Fruit fly (Drosophila melanogaster) whole organism, prepupa: Measurements from ENCODE around the gene CG12560.
"Not testable (repeated sequence)": the region's sequence is repeated elsewhere in the genome, so short reads cannot be mapped to it uniquely, and the experiment has no call there.

ENCODE experiments used
- Blimp-1 ChIP-seq: fragments of 200-800 bp; sonication (Bioruptor generic); optimal IDR thresholded peaks from 3 replicates; lab custom pipeline; 2017; ENCODE audit warnings: missing biosample characterization, missing genetic modification characterization, mild to moderate bottlenecking, moderate library complexity, missing genetic modification reagents
- CG10669 ChIP-seq: fragments of 200-800 bp; sonication (Bioruptor generic); optimal IDR thresholded peaks from 3 replicates; lab custom pipeline; 2018; ENCODE audit warnings: missing biosample characterization, mild to moderate bottlenecking, missing genetic modification characterization, moderate library complexity
- CG11762 ChIP-seq: fragments of 200-800 bp; sonication (Bioruptor generic); optimal IDR thresholded peaks from 3 replicates; lab custom pipeline; 2016; ENCODE audit warnings: missing biosample characterization, missing genetic modification characterization; ENCODE audit not compliant: insufficient read depth
- CG11902 ChIP-seq: fragments of 200-800 bp; sonication (Bioruptor generic); optimal IDR thresholded peaks from 3 replicates; lab custom pipeline; 2016; ENCODE audit warnings: missing biosample characterization, missing genetic modification characterization
- CG15336 ChIP-seq: fragments of 200-800 bp; sonication (Bioruptor generic); IDR thresholded peaks from 2 replicates; pipeline ENCODE4 v1.3.6; 2022; ENCODE audit warnings: missing biosample characterization, missing genetic modification characterization
- CG1621 ChIP-seq: fragments of 200-800 bp; sonication (Bioruptor generic); optimal IDR thresholded peaks from 3 replicates; lab custom pipeline; 2018; ENCODE audit warnings: missing biosample characterization, mild to moderate bottlenecking, missing genetic modification characterization
- CG3032 ChIP-seq: fragments of 200-800 bp; optimal IDR thresholded peaks from 2 replicates; lab custom pipeline; 2019; ENCODE audit warnings: missing biosample characterization, mild to moderate bottlenecking, missing genetic modification characterization, moderate library complexity
- CG34406 ChIP-seq: fragments of 200-800 bp; sonication (Bioruptor generic); optimal IDR thresholded peaks from 3 replicates; lab custom pipeline; 2016; ENCODE audit warnings: missing biosample characterization, missing genetic modification characterization
- CG4318 ChIP-seq: fragments of 200-800 bp; sonication (Bioruptor generic); optimal IDR thresholded peaks from 3 replicates; lab custom pipeline; 2017; ENCODE audit warnings: missing biosample characterization, mild to moderate bottlenecking, missing genetic modification characterization
- CG6163 ChIP-seq: fragments of 200-800 bp; sonication (Bioruptor generic); IDR thresholded peaks from 3 replicates; pipeline ENCODE4 v1.3.6; 2022; ENCODE audit warnings: missing biosample characterization, missing genetic modification characterization
- CG6276 ChIP-seq: fragments of 200-800 bp; sonication (Bioruptor generic); optimal IDR thresholded peaks from 2 replicates; lab custom pipeline; 2017; ENCODE audit warnings: missing biosample characterization, mild to moderate bottlenecking, missing genetic modification characterization
- CG6792 ChIP-seq: fragments of 200-800 bp; sonication (Bioruptor generic); optimal IDR thresholded peaks from 3 replicates; lab custom pipeline; 2016; ENCODE audit warnings: missing biosample characterization, missing genetic modification characterization
- CG8632 ChIP-seq: fragments of 200-800 bp; sonication (Bioruptor generic); optimal IDR thresholded peaks from 3 replicates; lab custom pipeline; 2016; ENCODE audit warnings: missing biosample characterization, missing genetic modification characterization
- CG9139 ChIP-seq: fragments of 200-800 bp; sonication (Bioruptor generic); optimal IDR thresholded peaks from 3 replicates; lab custom pipeline; 2017; ENCODE audit warnings: missing biosample characterization, mild to moderate bottlenecking, missing genetic modification characterization
- Eip78C ChIP-seq: fragments of 200-800 bp; sonication (Bioruptor generic); peaks from one replicate; lab custom pipeline; 2016; ENCODE audit warnings: missing biosample characterization, missing genetic modification characterization
- Gug ChIP-seq: fragments of 200-800 bp; sonication (Bioruptor generic); IDR thresholded peaks from 2 replicates; pipeline ENCODE4 v1.3.6; 2022; ENCODE audit warnings: missing biosample characterization, missing genetic modification characterization
- Hr38 ChIP-seq: sonication (Bioruptor generic); optimal IDR thresholded peaks from 2 replicates; lab custom pipeline; 2016; ENCODE audit warnings: missing biosample characterization, missing genetic modification characterization
- Hr39 ChIP-seq: fragments of 200-800 bp; sonication (Bioruptor generic); optimal IDR thresholded peaks from 2 replicates; lab custom pipeline; 2016; ENCODE audit warnings: missing biosample characterization, missing genetic modification characterization
- Met ChIP-seq: fragments of 200-800 bp; sonication (Bioruptor generic); optimal IDR thresholded peaks from 3 replicates; lab custom pipeline; 2016; ENCODE audit warnings: missing biosample characterization, missing genetic modification characterization
- OdsH ChIP-seq: fragments of 200-800 bp; sonication (Bioruptor generic); optimal IDR thresholded peaks from 3 replicates; lab custom pipeline; 2016; ENCODE audit warnings: missing biosample characterization, missing genetic modification characterization
- Sox14 ChIP-seq: fragments of 200-800 bp; sonication (Bioruptor generic); optimal IDR thresholded peaks from 3 replicates; lab custom pipeline; 2016; ENCODE audit warnings: missing biosample characterization, missing genetic modification characterization
- Sox15 ChIP-seq: fragments of 200-800 bp; sonication (Bioruptor generic); optimal IDR thresholded peaks from 3 replicates; lab custom pipeline; 2016; ENCODE audit warnings: missing biosample characterization, missing genetic modification characterization
- dac ChIP-seq: fragments of 200-800 bp; sonication (Bioruptor generic); optimal IDR thresholded peaks from 2 replicates; lab custom pipeline; 2017; ENCODE audit warnings: missing biosample characterization, mild to moderate bottlenecking, missing genetic modification characterization
- dsx ChIP-seq: fragments of 200-800 bp; optimal IDR thresholded peaks from 3 replicates; lab custom pipeline; 2019; ENCODE audit warnings: missing biosample characterization, mild to moderate bottlenecking, missing genetic modification characterization, moderate library complexity; ENCODE audit not compliant: poor library complexity, severe bottlenecking
- eg ChIP-seq: fragments of 200-800 bp; sonication (Bioruptor generic); IDR thresholded peaks from 3 replicates; pipeline ENCODE4 v1.3.6; 2022; ENCODE audit warnings: missing biosample characterization, missing genetic modification characterization
- fd59A ChIP-seq: fragments of 200-800 bp; sonication (Bioruptor generic); optimal IDR thresholded peaks from 2 replicates; lab custom pipeline; 2017; ENCODE audit warnings: missing biosample characterization, mild to moderate bottlenecking, missing genetic modification characterization, missing genetic modification reagents
- fd85E ChIP-seq: fragments of 200-800 bp; sonication (Bioruptor generic); optimal IDR thresholded peaks from 3 replicates; lab custom pipeline; 2016; ENCODE audit warnings: missing biosample characterization, missing genetic modification characterization
- fkh ChIP-seq: fragments of 200-800 bp; sonication (Bioruptor generic); optimal IDR thresholded peaks from 3 replicates; lab custom pipeline; 2017; ENCODE audit warnings: missing biosample characterization, mild to moderate bottlenecking, missing genetic modification characterization, moderate library complexity
- net ChIP-seq: fragments of 200-800 bp; sonication (Bioruptor generic); optimal IDR thresholded peaks from 3 replicates; lab custom pipeline; 2016; ENCODE audit warnings: missing biosample characterization, missing genetic modification characterization
- pdm3 ChIP-seq: fragments of 200-800 bp; sonication (Bioruptor generic); optimal IDR thresholded peaks from 3 replicates; lab custom pipeline; 2016; ENCODE audit warnings: missing biosample characterization, missing genetic modification characterization
- salr ChIP-seq, 2 experiments: fragments of 200-800 bp; sonication (Bioruptor generic); optimal IDR thresholded peaks; 3 replicates each; lab custom pipeline; 2016 to 2018; ENCODE audit warnings: missing biosample characterization in 2 of 2, missing genetic modification characterization in 2 of 2, mild to moderate bottlenecking in 1 of 2
- spab ChIP-seq: fragments of 200-800 bp; sonication (Bioruptor generic); optimal IDR thresholded peaks from 2 replicates; lab custom pipeline; 2017; ENCODE audit warnings: missing biosample characterization, mild to moderate bottlenecking, missing genetic modification characterization, missing genetic modification reagents
- ss ChIP-seq, 2 experiments: fragments of 200-800 bp; sonication (Bioruptor generic); optimal IDR thresholded peaks; 2 replicates in 1 of 2; 3 replicates in 1 of 2; lab custom pipeline; 2017 to 2018; ENCODE audit warnings: mild to moderate bottlenecking in 2 of 2, missing biosample characterization in 2 of 2, missing genetic modification characterization in 2 of 2, moderate library complexity in 1 of 2
- svp ChIP-seq: fragments of 200-800 bp; sonication (Bioruptor generic); peaks from one replicate; lab custom pipeline; 2016; ENCODE audit warnings: missing biosample characterization, missing genetic modification characterization
- topi ChIP-seq: fragments of 200-800 bp; sonication (Bioruptor generic); optimal IDR thresholded peaks from 3 replicates; lab custom pipeline; 2016; ENCODE audit warnings: missing biosample characterization, missing genetic modification characterization

Gene CG12560

dm6 chr2L:7984059-7984800, 25.0 kb downstream of the CG12560 start, which contains the start of gene Snoo (continued):
- TF ChIP-seq Eip78C (GFP tag; lab: Kevin White, UChicago): peak; percentile 75
- peak; percentile 39; the same call in 1 of the 2 replicates for TF ChIP-seq CG15336 (GFP tag; lab: Robert Waterston, UW)
- TF ChIP-seq Hr39 (GFP tag; lab: Kevin White, UChicago): no peak
- no peak for TF ChIP-seq Gug (GFP tag; lab: Robert Waterston, UW)
- TF ChIP-seq CG11762: no peak
- TF ChIP-seq CG9139: no peak
- no peak for TF ChIP-seq CG10669 (GFP tag; lab: Kevin White, UChicago)
- no peak for TF ChIP-seq OdsH (GFP tag; lab: Kevin White, UChicago)
- no peak for TF ChIP-seq fd59A (GFP tag; lab: Kevin White, UChicago)
- TF ChIP-seq net (GFP tag; lab: Kevin White, UChicago): peak; percentile 33
- no peak for TF ChIP-seq CG6276 (GFP tag; lab: Kevin White, UChicago)
- TF ChIP-seq fd85E: no peak
- no peak for TF ChIP-seq CG11902 (GFP tag; lab: Kevin White, UChicago)
- no peak for TF ChIP-seq CG8632
- TF ChIP-seq eg (GFP tag; lab: Robert Waterston, UW): peak; percentile 50; the same call in 2 of the 3 replicates
- TF ChIP-seq Hr38 (GFP tag; lab: Kevin White, UChicago): no peak
- no peak for TF ChIP-seq Sox15 (GFP tag; lab: Kevin White, UChicago)
- TF ChIP-seq CG6163 (GFP tag; lab: Robert Waterston, UW): no peak
- TF ChIP-seq dsx (GFP tag; lab: Kevin White, UChicago): peak; percentile 46
- no peak for TF ChIP-seq Blimp-1 (GFP tag; lab: Kevin White, UChicago)
- no peak for TF ChIP-seq spab (GFP tag; lab: Kevin White, UChicago)
- TF ChIP-seq CG3032 (tag; lab: Kevin White, UChicago): no peak

dm6 chr2L:7983646-7984045, 25.6 kb downstream of the CG12560 start, which contains the start of gene CG7231:
Gene CG7231, plus strand, starts transcription at chr2L:7983946.
- TF ChIP-seq CG1621 (tag; lab: Kevin White, UChicago); ss (GFP tag; optimal IDR thresholded peaks at IDR 0.05; lab: Kevin White, UChicago); CG6792 (GFP tag; lab: Kevin White, UChicago): not testable (repeated sequence)

dm6 chr2L:7976738-7977137, 32.5 kb downstream of the CG12560 start:
- no peak for TF ChIP-seq salr (GFP tag; optimal IDR thresholded peaks at IDR 0.05; lab: Kevin White, UChicago)
- peak; percentile 11 for TF ChIP-seq dsx (GFP tag; lab: Kevin White, UChicago)
- no peak for TF ChIP-seq CG11902 (GFP tag; lab: Kevin White, UChicago)
- TF ChIP-seq CG4318 (GFP tag; lab: Kevin White, UChicago): no peak
- no peak for TF ChIP-seq dac (GFP tag; lab: Kevin White, UChicago)
- no peak for TF ChIP-seq CG34406 (GFP tag; lab: Kevin White, UChicago)
- TF ChIP-seq topi (GFP tag; lab: Kevin White, UChicago): no peak
- peak; percentile 31 for TF ChIP-seq svp (GFP tag; lab: Kevin White, UChicago)
- no peak for TF ChIP-seq fd85E
- TF ChIP-seq Sox14: peak; percentile 52
- peak; percentile 24 for TF ChIP-seq Eip78C (GFP tag; lab: Kevin White, UChicago)
- peak; percentile 19 for TF ChIP-seq fkh (GFP tag; lab: Kevin White, UChicago)
- TF ChIP-seq Met (GFP tag; lab: Kevin White, UChicago): no peak
- TF ChIP-seq ss (GFP tag; optimal IDR thresholded peaks at IDR 0.05; lab: Kevin White, UChicago): peak; percentile 9 to 63
- peak; percentile 45; the same call in 1 of the 3 replicates for TF ChIP-seq eg (GFP tag; lab: Robert Waterston, UW)
- no peak for TF ChIP-seq pdm3
- TF ChIP-seq, all 60 proteins: peak for 7
